Fruit fly (Drosophila melanogaster) whole organism, prepupa: ENCODE results near the gene wrd.

ENCODE experiments used
- Blimp-1 ChIP-seq: fragments of 200-800 bp; sonication (Bioruptor generic); optimal IDR thresholded peaks from 3 replicates; lab custom pipeline; 2017; ENCODE audit warnings: missing biosample characterization, missing genetic modification characterization, mild to moderate bottlenecking, moderate library complexity, missing genetic modification reagents
- CG10631 ChIP-seq: fragments of 200-800 bp; sonication (Bioruptor generic); optimal IDR thresholded peaks from 2 replicates; lab custom pipeline; 2016; ENCODE audit warnings: missing biosample characterization, missing genetic modification characterization
- CG10669 ChIP-seq: fragments of 200-800 bp; sonication (Bioruptor generic); optimal IDR thresholded peaks from 3 replicates; lab custom pipeline; 2018; ENCODE audit warnings: missing biosample characterization, mild to moderate bottlenecking, missing genetic modification characterization, moderate library complexity
- CG11294 ChIP-seq: fragments of 200-800 bp; sonication (Bioruptor generic); IDR thresholded peaks from 2 replicates; pipeline ENCODE4 v1.3.6; 2022; ENCODE audit warnings: missing biosample characterization, missing genetic modification characterization
- CG11762 ChIP-seq: fragments of 200-800 bp; sonication (Bioruptor generic); optimal IDR thresholded peaks from 3 replicates; lab custom pipeline; 2016; ENCODE audit warnings: missing biosample characterization, missing genetic modification characterization; ENCODE audit not compliant: insufficient read depth
- CG11902 ChIP-seq: fragments of 200-800 bp; sonication (Bioruptor generic); optimal IDR thresholded peaks from 3 replicates; lab custom pipeline; 2016; ENCODE audit warnings: missing biosample characterization, missing genetic modification characterization
- CG15336 ChIP-seq: fragments of 200-800 bp; sonication (Bioruptor generic); IDR thresholded peaks from 2 replicates; pipeline ENCODE4 v1.3.6; 2022; ENCODE audit warnings: missing biosample characterization, missing genetic modification characterization
- CG1621 ChIP-seq: fragments of 200-800 bp; sonication (Bioruptor generic); optimal IDR thresholded peaks from 3 replicates; lab custom pipeline; 2018; ENCODE audit warnings: missing biosample characterization, mild to moderate bottlenecking, missing genetic modification characterization
- CG16779 ChIP-seq: fragments of 200-800 bp; sonication (Bioruptor generic); optimal IDR thresholded peaks from 3 replicates; lab custom pipeline; 2017; ENCODE audit warnings: missing biosample characterization, mild to moderate bottlenecking, missing genetic modification characterization
- CG3032 ChIP-seq: fragments of 200-800 bp; optimal IDR thresholded peaks from 2 replicates; lab custom pipeline; 2019; ENCODE audit warnings: missing biosample characterization, mild to moderate bottlenecking, missing genetic modification characterization, moderate library complexity
- CG32006 ChIP-seq: fragments of 200-800 bp; sonication (Bioruptor generic); optimal IDR thresholded peaks from 3 replicates; lab custom pipeline; 2017; ENCODE audit warnings: missing biosample characterization, mild to moderate bottlenecking, missing genetic modification characterization
- CG34406 ChIP-seq: fragments of 200-800 bp; sonication (Bioruptor generic); optimal IDR thresholded peaks from 3 replicates; lab custom pipeline; 2016; ENCODE audit warnings: missing biosample characterization, missing genetic modification characterization
- CG3919 ChIP-seq: fragments of 200-800 bp; sonication (Bioruptor generic); optimal IDR thresholded peaks from 3 replicates; lab custom pipeline; 2016; ENCODE audit warnings: missing biosample characterization, missing genetic modification characterization
- CG4318 ChIP-seq: fragments of 200-800 bp; sonication (Bioruptor generic); optimal IDR thresholded peaks from 3 replicates; lab custom pipeline; 2017; ENCODE audit warnings: missing biosample characterization, mild to moderate bottlenecking, missing genetic modification characterization
- CG6276 ChIP-seq: fragments of 200-800 bp; sonication (Bioruptor generic); optimal IDR thresholded peaks from 2 replicates; lab custom pipeline; 2017; ENCODE audit warnings: missing biosample characterization, mild to moderate bottlenecking, missing genetic modification characterization
- CG6792 ChIP-seq: fragments of 200-800 bp; sonication (Bioruptor generic); optimal IDR thresholded peaks from 3 replicates; lab custom pipeline; 2016; ENCODE audit warnings: missing biosample characterization, missing genetic modification characterization
- CG6808 ChIP-seq: fragments of 200-800 bp; sonication (Bioruptor generic); optimal IDR thresholded peaks from 3 replicates; lab custom pipeline; 2017; ENCODE audit warnings: missing biosample characterization, missing genetic modification characterization, mild to moderate bottlenecking, moderate library complexity, missing genetic modification reagents
- CG6854 ChIP-seq: fragments of 200-800 bp; sonication (Bioruptor generic); optimal IDR thresholded peaks from 2 replicates; lab custom pipeline; 2017; ENCODE audit warnings: missing biosample characterization, mild to moderate bottlenecking, missing genetic modification characterization
- CG8119 ChIP-seq: fragments of 200-800 bp; sonication (Bioruptor generic); IDR thresholded peaks from 3 replicates; pipeline ENCODE4 v1.3.6; 2022; ENCODE audit warnings: missing biosample characterization, missing genetic modification characterization
- CG8319 ChIP-seq: fragments of 200-800 bp; sonication (Bioruptor generic); optimal IDR thresholded peaks from 3 replicates; lab custom pipeline; 2016; ENCODE audit warnings: missing biosample characterization, missing genetic modification characterization
- CG8632 ChIP-seq: fragments of 200-800 bp; sonication (Bioruptor generic); optimal IDR thresholded peaks from 3 replicates; lab custom pipeline; 2016; ENCODE audit warnings: missing biosample characterization, missing genetic modification characterization
- CG9139 ChIP-seq: fragments of 200-800 bp; sonication (Bioruptor generic); optimal IDR thresholded peaks from 3 replicates; lab custom pipeline; 2017; ENCODE audit warnings: missing biosample characterization, mild to moderate bottlenecking, missing genetic modification characterization
- Eip75B ChIP-seq: fragments of 200-800 bp; sonication (Bioruptor generic); optimal IDR thresholded peaks from 3 replicates; lab custom pipeline; 2016; ENCODE audit warnings: missing biosample characterization, missing genetic modification characterization
- Eip78C ChIP-seq: fragments of 200-800 bp; sonication (Bioruptor generic); peaks from one replicate; lab custom pipeline; 2016; ENCODE audit warnings: missing biosample characterization, missing genetic modification characterization
- Eip93F ChIP-seq: fragments of 200-800 bp; sonication (Bioruptor generic); optimal IDR thresholded peaks from 2 replicates; lab custom pipeline; 2016; ENCODE audit warnings: missing biosample characterization, mild to moderate bottlenecking, missing genetic modification characterization
- Ets21C ChIP-seq: fragments of 200-800 bp; sonication (Bioruptor generic); optimal IDR thresholded peaks from 3 replicates; lab custom pipeline; 2016; ENCODE audit warnings: missing biosample characterization, missing genetic modification characterization
- Gug ChIP-seq: fragments of 200-800 bp; sonication (Bioruptor generic); IDR thresholded peaks from 2 replicates; pipeline ENCODE4 v1.3.6; 2022; ENCODE audit warnings: missing biosample characterization, missing genetic modification characterization
- Hr39 ChIP-seq: fragments of 200-800 bp; sonication (Bioruptor generic); optimal IDR thresholded peaks from 2 replicates; lab custom pipeline; 2016; ENCODE audit warnings: missing biosample characterization, missing genetic modification characterization
- Hr4 ChIP-seq: fragments of 200-800 bp; sonication (Bioruptor generic); optimal IDR thresholded peaks from 3 replicates; lab custom pipeline; 2016; ENCODE audit warnings: missing biosample characterization, missing genetic modification characterization
- Met ChIP-seq: fragments of 200-800 bp; sonication (Bioruptor generic); optimal IDR thresholded peaks from 3 replicates; lab custom pipeline; 2016; ENCODE audit warnings: missing biosample characterization, missing genetic modification characterization
- Smox ChIP-seq: fragments of 200-800 bp; sonication (Bioruptor generic); optimal IDR thresholded peaks from 3 replicates; lab custom pipeline; 2016; ENCODE audit warnings: missing biosample characterization, missing genetic modification characterization
- Sox102F ChIP-seq: fragments of 200-800 bp; sonication (Bioruptor generic); optimal IDR thresholded peaks from 2 replicates; lab custom pipeline; 2016; ENCODE audit warnings: missing biosample characterization, mild to moderate bottlenecking, missing genetic modification characterization
- Sox14 ChIP-seq: fragments of 200-800 bp; sonication (Bioruptor generic); optimal IDR thresholded peaks from 3 replicates; lab custom pipeline; 2016; ENCODE audit warnings: missing biosample characterization, missing genetic modification characterization
- Sox15 ChIP-seq: fragments of 200-800 bp; sonication (Bioruptor generic); optimal IDR thresholded peaks from 3 replicates; lab custom pipeline; 2016; ENCODE audit warnings: missing biosample characterization, missing genetic modification characterization
- achi ChIP-seq: fragments of 200-800 bp; sonication (Bioruptor generic); optimal IDR thresholded peaks from 3 replicates; lab custom pipeline; 2016; ENCODE audit warnings: missing biosample characterization, missing genetic modification characterization
- cyc ChIP-seq: fragments of 200-800 bp; sonication (Bioruptor generic); optimal IDR thresholded peaks from 3 replicates; lab custom pipeline; 2016; ENCODE audit warnings: missing biosample characterization, missing genetic modification characterization
- dac ChIP-seq: fragments of 200-800 bp; sonication (Bioruptor generic); optimal IDR thresholded peaks from 2 replicates; lab custom pipeline; 2017; ENCODE audit warnings: missing biosample characterization, mild to moderate bottlenecking, missing genetic modification characterization
- dsx ChIP-seq: fragments of 200-800 bp; optimal IDR thresholded peaks from 3 replicates; lab custom pipeline; 2019; ENCODE audit warnings: missing biosample characterization, mild to moderate bottlenecking, missing genetic modification characterization, moderate library complexity; ENCODE audit not compliant: poor library complexity, severe bottlenecking
- eg ChIP-seq: fragments of 200-800 bp; sonication (Bioruptor generic); IDR thresholded peaks from 3 replicates; pipeline ENCODE4 v1.3.6; 2022; ENCODE audit warnings: missing biosample characterization, missing genetic modification characterization
- esn ChIP-seq: fragments of 200-800 bp; sonication (Bioruptor generic); optimal IDR thresholded peaks from 2 replicates; lab custom pipeline; 2016; ENCODE audit warnings: missing biosample characterization, mild to moderate bottlenecking, missing genetic modification characterization, moderate library complexity
- fd85E ChIP-seq: fragments of 200-800 bp; sonication (Bioruptor generic); optimal IDR thresholded peaks from 3 replicates; lab custom pipeline; 2016; ENCODE audit warnings: missing biosample characterization, missing genetic modification characterization
- fkh ChIP-seq: fragments of 200-800 bp; sonication (Bioruptor generic); optimal IDR thresholded peaks from 3 replicates; lab custom pipeline; 2017; ENCODE audit warnings: missing biosample characterization, mild to moderate bottlenecking, missing genetic modification characterization, moderate library complexity
- lz ChIP-seq: fragments of 200-800 bp; sonication (Bioruptor generic); optimal IDR thresholded peaks from 3 replicates; lab custom pipeline; 2016; ENCODE audit warnings: missing biosample characterization, missing genetic modification characterization
- net ChIP-seq: fragments of 200-800 bp; sonication (Bioruptor generic); optimal IDR thresholded peaks from 3 replicates; lab custom pipeline; 2016; ENCODE audit warnings: missing biosample characterization, missing genetic modification characterization
- pdm3 ChIP-seq: fragments of 200-800 bp; sonication (Bioruptor generic); optimal IDR thresholded peaks from 3 replicates; lab custom pipeline; 2016; ENCODE audit warnings: missing biosample characterization, missing genetic modification characterization
- salr ChIP-seq, 2 experiments: fragments of 200-800 bp; sonication (Bioruptor generic); optimal IDR thresholded peaks; 3 replicates each; lab custom pipeline; 2016 to 2018; ENCODE audit warnings: missing biosample characterization in 2 of 2, missing genetic modification characterization in 2 of 2, mild to moderate bottlenecking in 1 of 2
- spab ChIP-seq: fragments of 200-800 bp; sonication (Bioruptor generic); optimal IDR thresholded peaks from 2 replicates; lab custom pipeline; 2017; ENCODE audit warnings: missing biosample characterization, mild to moderate bottlenecking, missing genetic modification characterization, missing genetic modification reagents
- ss ChIP-seq, 2 experiments: fragments of 200-800 bp; sonication (Bioruptor generic); optimal IDR thresholded peaks; 2 replicates in 1 of 2; 3 replicates in 1 of 2; lab custom pipeline; 2017 to 2018; ENCODE audit warnings: mild to moderate bottlenecking in 2 of 2, missing biosample characterization in 2 of 2, missing genetic modification characterization in 2 of 2, moderate library complexity in 1 of 2
- svp ChIP-seq: fragments of 200-800 bp; sonication (Bioruptor generic); peaks from one replicate; lab custom pipeline; 2016; ENCODE audit warnings: missing biosample characterization, missing genetic modification characterization
- topi ChIP-seq: fragments of 200-800 bp; sonication (Bioruptor generic); optimal IDR thresholded peaks from 3 replicates; lab custom pipeline; 2016; ENCODE audit warnings: missing biosample characterization, missing genetic modification characterization
- vri ChIP-seq: fragments of 200-800 bp; sonication (Bioruptor generic); optimal IDR thresholded peaks from 3 replicates; lab custom pipeline; 2016; ENCODE audit warnings: missing biosample characterization, mild to moderate bottlenecking, missing genetic modification characterization

Gene wrd

dm6 chr3R:18198518-18199118 lies 31.1 kb downstream of the wrd start:
- TF ChIP-seq CG11762 (GFP tag; lab: Kevin White, UChicago) (peak; percentile 27), net (GFP tag; lab: Kevin White, UChicago) (no peak), CG8632 (GFP tag; lab: Kevin White, UChicago) (peak; percentile 45), CG16779 (tag; lab: Kevin White, UChicago) (peak; percentile 38), dac (GFP tag; lab: Kevin White, UChicago) (no peak), ss (GFP tag; optimal IDR thresholded peaks at IDR 0.05; lab: Kevin White, UChicago) (peak; percentile 24 to 43), Eip78C (GFP tag; lab: Kevin White, UChicago) (peak; percentile 72), lz (no peak), Hr4 (GFP tag; lab: Kevin White, UChicago) (peak; percentile 23), CG8119 (GFP tag; lab: Robert Waterston, UW) (no peak), Sox102F (GFP tag; lab: Kevin White, UChicago) (peak; percentile 56), pdm3 (GFP tag; lab: Kevin White, UChicago) (peak; percentile 5), CG9139 (peak; percentile 37), Gug (GFP tag; lab: Robert Waterston, UW) (no peak), Eip75B (GFP tag; lab: Kevin White, UChicago) (peak; percentile 40), fkh (GFP tag; lab: Kevin White, UChicago) (peak; percentile 97), svp (GFP tag; lab: Kevin White, UChicago) (peak; percentile 55), CG1621 (tag; lab: Kevin White, UChicago) (peak; percentile 50), CG8319 (no peak), CG10669 (no peak), Ets21C (GFP tag; lab: Kevin White, UChicago) (no peak), CG11902 (no peak), esn (GFP tag; lab: Kevin White, UChicago) (peak; percentile 48), eg (GFP tag; lab: Robert Waterston, UW) (no peak), CG3919 (GFP tag; lab: Kevin White, UChicago) (no peak), fd85E (GFP tag; lab: Kevin White, UChicago) (peak; percentile 53), CG10631 (GFP tag; lab: Kevin White, UChicago) (no peak), vri (peak; percentile 80), Met (GFP tag; lab: Kevin White, UChicago) (peak; percentile 44), Eip93F (GFP tag; lab: Kevin White, UChicago) (no peak), Blimp-1 (GFP tag; lab: Kevin White, UChicago) (no peak), CG3032 (tag; lab: Kevin White, UChicago) (peak; percentile 12), achi (GFP tag; lab: Kevin White, UChicago) (no peak), salr (GFP tag; optimal IDR thresholded peaks at IDR 0.05; lab: Kevin White, UChicago) (no peak), Sox14 (GFP tag; lab: Kevin White, UChicago) (peak; percentile 6), CG32006 (peak; percentile 23), Sox15 (no peak), CG6808 (peak; percentile 21), Smox (GFP tag; lab: Kevin White, UChicago) (no peak), CG6792 (GFP tag; lab: Kevin White, UChicago) (peak; percentile 39), CG4318 (GFP tag; lab: Kevin White, UChicago) (no peak), cyc (GFP tag; lab: Kevin White, UChicago) (no peak), topi (GFP tag; lab: Kevin White, UChicago) (peak; percentile 17), spab (GFP tag; lab: Kevin White, UChicago) (peak; percentile 41), CG6276 (peak; percentile 96), CG34406 (GFP tag; lab: Kevin White, UChicago) (peak; percentile 41), CG11294 (no peak), dsx (GFP tag; lab: Kevin White, UChicago) (peak; percentile 57), CG6854 (peak; percentile 42), CG15336 (GFP tag; lab: Robert Waterston, UW) (no peak), Hr39 (GFP tag; lab: Kevin White, UChicago) (no peak)
